Fruit fly (Drosophila melanogaster) whole organism, embryonic: ENCODE results near the gene Mer.
A peak's percentile ranks its signal among the peaks of the same experiment; 100 is the strongest.

ENCODE experiments used
- Atf6 ChIP-seq: fragments of 200-800 bp; sonication (Bioruptor generic); IDR thresholded peaks from 2 replicates; pipeline ENCODE4 v1.3.6; 2022; ENCODE audit warnings: missing biosample characterization, missing genetic modification characterization
- CG10267 ChIP-seq: fragments of 200-800 bp; sonication (Bioruptor generic); optimal IDR thresholded peaks from 2 replicates; lab custom pipeline; 2018; ENCODE audit warnings: missing biosample characterization, mild to moderate bottlenecking, missing genetic modification characterization, moderate library complexity
- CG12155 ChIP-seq: fragments of 200-800 bp; sonication (Bioruptor generic); optimal IDR thresholded peaks from 3 replicates; lab custom pipeline; 2016; ENCODE audit warnings: missing biosample characterization, missing genetic modification characterization
- CG14667 ChIP-seq: fragments of 200-800 bp; sonication (Bioruptor generic); IDR thresholded peaks from 2 replicates; pipeline ENCODE4 v1.3.6; 2022; ENCODE audit warnings: missing biosample characterization, missing genetic modification characterization
- CG14710 ChIP-seq: fragments of 200-800 bp; sonication (Bioruptor generic); optimal IDR thresholded peaks from 3 replicates; lab custom pipeline; 2019; ENCODE audit warnings: missing biosample characterization, mild to moderate bottlenecking, missing genetic modification characterization, moderate library complexity
- CG1603 ChIP-seq: fragments of 200-800 bp; sonication (Bioruptor generic); optimal IDR thresholded peaks from 2 replicates; lab custom pipeline; 2019; ENCODE audit warnings: missing biosample characterization, mild to moderate bottlenecking, missing genetic modification characterization, moderate library complexity
- CG17361 ChIP-seq: fragments of 200-800 bp; sonication (Bioruptor generic); IDR thresholded peaks from 3 replicates; pipeline ENCODE4 v1.3.6; 2022; ENCODE audit warnings: missing biosample characterization, missing genetic modification characterization
- CG2120 ChIP-seq: fragments of 200-800 bp; sonication (Bioruptor generic); optimal IDR thresholded peaks from 3 replicates; lab custom pipeline; 2016; ENCODE audit warnings: missing biosample characterization, missing genetic modification characterization
- CG30431 ChIP-seq: fragments of 200-800 bp; sonication (Bioruptor generic); optimal IDR thresholded peaks from 2 replicates; lab custom pipeline; 2017; ENCODE audit warnings: missing biosample characterization, missing genetic modification characterization
- CG4424 ChIP-seq: fragments of 200-800 bp; sonication (Bioruptor generic); optimal IDR thresholded peaks from 3 replicates; lab custom pipeline; 2016; ENCODE audit warnings: missing biosample characterization, missing genetic modification characterization
- CG6689 ChIP-seq: fragments of 200-800 bp; sonication (Bioruptor generic); IDR thresholded peaks from 2 replicates; pipeline ENCODE4 v1.3.6; 2022; ENCODE audit warnings: missing biosample characterization, missing genetic modification characterization
- CG7745 ChIP-seq: fragments of 200-800 bp; sonication (Bioruptor generic); optimal IDR thresholded peaks from 2 replicates; lab custom pipeline; 2018; ENCODE audit warnings: missing biosample characterization, mild to moderate bottlenecking, missing genetic modification characterization, moderate library complexity
- CG8765 ChIP-seq: fragments of 200-800 bp; sonication (Bioruptor generic); IDR thresholded peaks from 2 replicates; pipeline ENCODE4 v1.3.6; 2022; ENCODE audit warnings: missing biosample characterization, missing genetic modification characterization
- D19B ChIP-seq: fragments of 200-800 bp; sonication (Bioruptor generic); optimal IDR thresholded peaks from 2 replicates; lab custom pipeline; 2017; ENCODE audit warnings: missing biosample characterization, mild to moderate bottlenecking, missing genetic modification characterization
- Dek ChIP-seq: fragments of 200-800 bp; sonication (Bioruptor generic); optimal IDR thresholded peaks from 3 replicates; lab custom pipeline; 2019; ENCODE audit warnings: missing biosample characterization, mild to moderate bottlenecking, missing genetic modification characterization, moderate library complexity
- Doc3 ChIP-seq: fragments of 200-800 bp; sonication (Bioruptor generic); IDR thresholded peaks from 3 replicates; pipeline ENCODE4 v1.3.6; 2022; ENCODE audit warnings: missing biosample characterization, missing genetic modification characterization; ENCODE audit not compliant: partially characterized antibody
- E2f2 ChIP-seq: fragments of 200-800 bp; sonication (Bioruptor generic); IDR thresholded peaks from 2 replicates; pipeline ENCODE4 v1.3.6; 2022; ENCODE audit warnings: missing biosample characterization, missing genetic modification characterization
- Fer1 ChIP-seq: fragments of 200-800 bp; sonication (Bioruptor generic); optimal IDR thresholded peaks from 2 replicates; lab custom pipeline; 2017; ENCODE audit warnings: missing biosample characterization, mild to moderate bottlenecking, missing genetic modification characterization
- HLH54F ChIP-seq: fragments of 200-800 bp; sonication (Bioruptor generic); optimal IDR thresholded peaks from 3 replicates; lab custom pipeline; 2016; ENCODE audit warnings: missing biosample characterization, missing genetic modification characterization
- HmgZ ChIP-seq: fragments of 200-800 bp; sonication (Bioruptor generic); optimal IDR thresholded peaks from 2 replicates; lab custom pipeline; 2018; ENCODE audit warnings: missing biosample characterization, mild to moderate bottlenecking, missing genetic modification characterization
- Hmr ChIP-seq: fragments of 200-800 bp; sonication (Bioruptor generic); optimal IDR thresholded peaks from 3 replicates; lab custom pipeline; 2017; ENCODE audit warnings: mild to moderate bottlenecking, missing biosample characterization, missing genetic modification reagents, missing genetic modification characterization
- Hr51 ChIP-seq, 2 experiments: fragments of 200-800 bp; sonication (Bioruptor generic); optimal IDR thresholded peaks; 2 replicates in 1 of 2; 3 replicates in 1 of 2; lab custom pipeline; 2016 to 2018; ENCODE audit warnings: missing biosample characterization in 2 of 2, missing genetic modification characterization in 2 of 2, mild to moderate bottlenecking in 1 of 2, moderate library complexity in 1 of 2
- MBD-R2 ChIP-seq: fragments of 200-800 bp; sonication (Bioruptor generic); IDR thresholded peaks from 2 replicates; pipeline ENCODE4 v1.3.6; 2022; ENCODE audit warnings: missing biosample characterization, missing genetic modification characterization
- Max ChIP-seq: fragments of 200-800 bp; sonication (Bioruptor generic); optimal IDR thresholded peaks from 2 replicates; lab custom pipeline; 2016; ENCODE audit warnings: missing biosample characterization, mild to moderate bottlenecking, missing genetic modification characterization
- NFAT ChIP-seq: fragments of 200-800 bp; sonication (Bioruptor generic); IDR thresholded peaks from 2 replicates; pipeline ENCODE4 v1.3.6; 2022; ENCODE audit warnings: missing biosample characterization, missing genetic modification characterization
- Nf-YC ChIP-seq: fragments of 200-800 bp; optimal IDR thresholded peaks from 3 replicates; lab custom pipeline; 2019; ENCODE audit warnings: missing biosample characterization, mild to moderate bottlenecking, missing genetic modification characterization, moderate library complexity
- Pdp1 ChIP-seq, 2 experiments: fragments of 200-800 bp; sonication (Bioruptor generic); optimal IDR thresholded peaks; 3 replicates each; lab custom pipeline; 2016; ENCODE audit warnings: missing biosample characterization in 2 of 2, missing genetic modification characterization in 2 of 2, mild to moderate bottlenecking in 1 of 2, moderate library complexity in 1 of 2
- Six4 ChIP-seq: fragments of 200-800 bp; sonication (Bioruptor generic); optimal IDR thresholded peaks from 2 replicates; lab custom pipeline; 2016; ENCODE audit warnings: missing biosample characterization, missing genetic modification characterization
- Ssrp ChIP-seq: fragments of 200-800 bp; sonication (Bioruptor generic); optimal IDR thresholded peaks from 2 replicates; lab custom pipeline; 2018; ENCODE audit warnings: missing biosample characterization, mild to moderate bottlenecking, missing genetic modification characterization, moderate library complexity
- ato ChIP-seq: fragments of 200-800 bp; sonication (Bioruptor generic); IDR thresholded peaks from 2 replicates; pipeline ENCODE4 v1.3.6; 2022; ENCODE audit warnings: missing biosample characterization, missing genetic modification characterization; ENCODE audit not compliant: partially characterized antibody
- bsh ChIP-seq, 2 experiments: fragments of 200-800 bp; sonication (Bioruptor generic); optimal IDR thresholded peaks; 2 replicates each; lab custom pipeline; 2017 to 2018; ENCODE audit warnings: mild to moderate bottlenecking in 2 of 2, missing biosample characterization in 2 of 2, missing genetic modification characterization in 2 of 2, moderate library complexity in 1 of 2
- chinmo ChIP-seq: fragments of 200-800 bp; sonication (Bioruptor generic); IDR thresholded peaks from 4 replicates; pipeline ENCODE4 v1.3.6; 2022; ENCODE audit warnings: missing biosample characterization, missing genetic modification characterization; ENCODE audit not compliant: partially characterized antibody
- corto ChIP-seq: fragments of 200-800 bp; sonication (Bioruptor generic); optimal IDR thresholded peaks from 2 replicates; lab custom pipeline; 2016; ENCODE audit warnings: missing biosample characterization, mild to moderate bottlenecking, missing genetic modification characterization, moderate library complexity
- crol ChIP-seq: fragments of 200-800 bp; sonication (Bioruptor generic); IDR thresholded peaks from 2 replicates; pipeline ENCODE4 v1.3.6; 2022; ENCODE audit warnings: missing biosample characterization, missing genetic modification characterization
- emc ChIP-seq: fragments of 200-800 bp; sonication (Bioruptor generic); optimal IDR thresholded peaks from 2 replicates; lab custom pipeline; 2016; ENCODE audit warnings: missing biosample characterization, missing genetic modification characterization
- esg ChIP-seq: fragments of 200-800 bp; sonication (Bioruptor generic); conservative IDR thresholded peaks from 2 replicates; pipeline ENCODE4 v1.3.6; 2022; ENCODE audit warnings: missing biosample characterization, missing genetic modification characterization
- ewg ChIP-seq: fragments of 200-800 bp; sonication (Bioruptor generic); optimal IDR thresholded peaks from 3 replicates; lab custom pipeline; 2017; ENCODE audit warnings: mild to moderate bottlenecking, missing biosample characterization, missing genetic modification reagents, missing genetic modification characterization
- fd3F ChIP-seq: fragments of 200-800 bp; sonication (Bioruptor generic); optimal IDR thresholded peaks from 2 replicates; lab custom pipeline; 2018; ENCODE audit warnings: missing biosample characterization, mild to moderate bottlenecking, missing genetic modification characterization, moderate library complexity
- h ChIP-seq: fragments of >200 bp; optimal IDR thresholded peaks from 2 replicates; lab custom pipeline; 2017
- hkb ChIP-seq, 2 experiments: fragments of 200-800 bp in 1 of 2; fragments of >200 bp in 1 of 2; sonication (Bioruptor generic) in 1 of 2; IDR thresholded peaks in 1 of 2; optimal IDR thresholded peaks in 1 of 2; 2 replicates each; pipeline versions ENCODE4 v1.3.6 to Lab custom; 2017 to 2022; ENCODE audit warnings: missing biosample characterization in 1 of 2, missing genetic modification characterization in 1 of 2
- luna ChIP-seq: fragments of 200-800 bp; sonication (Bioruptor generic); optimal IDR thresholded peaks from 2 replicates; lab custom pipeline; 2016; ENCODE audit warnings: missing biosample characterization, missing genetic modification characterization
- nmo ChIP-seq: fragments of 200-800 bp; sonication (Bioruptor generic); optimal IDR thresholded peaks from 2 replicates; lab custom pipeline; 2018; ENCODE audit warnings: missing biosample characterization, mild to moderate bottlenecking, missing genetic modification characterization, moderate library complexity
- pb ChIP-seq: fragments of 200-800 bp; sonication (Bioruptor generic); optimal IDR thresholded peaks from 3 replicates; lab custom pipeline; 2016; ENCODE audit warnings: missing biosample characterization, missing genetic modification characterization
- phol ChIP-seq: fragments of 200-800 bp; sonication (Bioruptor generic); optimal IDR thresholded peaks from 3 replicates; lab custom pipeline; 2018; ENCODE audit warnings: missing biosample characterization, mild to moderate bottlenecking, missing genetic modification characterization, moderate library complexity
- sens ChIP-seq: fragments of 200-800 bp; sonication (Bioruptor generic); peaks from one replicate; lab custom pipeline; 2016; ENCODE audit warnings: missing biosample characterization, missing genetic modification characterization
- slbo ChIP-seq: fragments of 200-800 bp; sonication (Bioruptor generic); IDR thresholded peaks from 2 replicates; pipeline ENCODE4 v1.3.6; 2022; ENCODE audit warnings: missing biosample characterization, missing genetic modification characterization
- sob ChIP-seq: fragments of 200-800 bp; sonication (Bioruptor generic); IDR thresholded peaks from 2 replicates; pipeline ENCODE4 v1.3.6; 2022; ENCODE audit warnings: missing biosample characterization, missing genetic modification characterization
- tin ChIP-seq: fragments of 200-800 bp; sonication (Bioruptor generic); optimal IDR thresholded peaks from 3 replicates; lab custom pipeline; 2016; ENCODE audit warnings: missing biosample characterization, missing genetic modification characterization
- trem ChIP-seq: fragments of 200-800 bp; optimal IDR thresholded peaks from 3 replicates; lab custom pipeline; 2019; ENCODE audit warnings: missing biosample characterization, mild to moderate bottlenecking, missing genetic modification characterization, moderate library complexity
- z ChIP-seq: fragments of 200-800 bp; sonication (Bioruptor generic); IDR thresholded peaks from 3 replicates; pipeline ENCODE4 v1.3.6; 2022; ENCODE audit warnings: missing biosample characterization, missing genetic modification characterization

Gene Mer

dm6 chrX:19701611-19702010 lies 8.3 kb upstream of the Mer start, which contains the start of gene Tcs4 (continued):
- TF ChIP-seq bsh (GFP tag; optimal IDR thresholded peaks at IDR 0.05; lab: Kevin White, UChicago), result peak in 1 of 2 experiments; percentile 33
- 0 out of 3 replicates have a peak, but pooled peaks have one; percentile 33 for TF ChIP-seq CG17361 (GFP tag; lab: Robert Waterston, UW)
- peak; percentile 29 for TF ChIP-seq tin
- 0 out of 2 replicates have a peak, but pooled peaks have one; percentile 19 for TF ChIP-seq sob (GFP tag; lab: Robert Waterston, UW)
- TF ChIP-seq Atf6 (GFP tag; lab: Robert Waterston, UW), result no peak
- peak; percentile 5 for TF ChIP-seq Fer1
- TF ChIP-seq Dek (tag; lab: Kevin White, UChicago), result peak; percentile 15
- TF ChIP-seq Six4 (GFP tag; lab: Kevin White, UChicago), result no peak
- no peak for TF ChIP-seq CG12155 (GFP tag; lab: Kevin White, UChicago)
- peak; percentile 5 for TF ChIP-seq Ssrp (tag; lab: Kevin White, UChicago)
- no peak for TF ChIP-seq ewg (GFP tag; lab: Kevin White, UChicago)
- no peak for TF ChIP-seq pb (GFP tag; lab: Kevin White, UChicago)
- 0 out of 2 replicates have a peak, but pooled peaks have one; percentile 26 for TF ChIP-seq ato
- peak in 1 of 2 experiments; percentile 83 for TF ChIP-seq Pdp1 (GFP tag; optimal IDR thresholded peaks at IDR 0.05; lab: Kevin White, UChicago)
- TF ChIP-seq h, result no peak
- no peak for TF ChIP-seq CG6689 (GFP tag; lab: Robert Waterston, UW)
- TF ChIP-seq HmgZ (tag; lab: Kevin White, UChicago), result peak; percentile 21
- TF ChIP-seq D19B (GFP tag; lab: Kevin White, UChicago), result no peak
- TF ChIP-seq sens, result peak; percentile 62
- TF ChIP-seq E2f2, result peak; percentile 51
- no peak for TF ChIP-seq corto
- TF ChIP-seq trem (tag; lab: Kevin White, UChicago), result peak; percentile 43
- no peak for TF ChIP-seq CG14667 (GFP tag; lab: Robert Waterston, UW)
- TF ChIP-seq CG30431 (GFP tag; lab: Kevin White, UChicago), result no peak
- TF ChIP-seq CG8765, result no peak
- no peak for TF ChIP-seq emc (GFP tag; lab: Kevin White, UChicago)
- TF ChIP-seq phol, result peak; percentile 60
- no peak for TF ChIP-seq crol (GFP tag; lab: Robert Waterston, UW)
- TF ChIP-seq CG14710 (tag; lab: Kevin White, UChicago), result peak; percentile 49
- TF ChIP-seq chinmo (GFP tag; lab: Robert Waterston, UW), result peak; percentile 71; the same call in 2 of the 4 replicates
- TF ChIP-seq CG7745, result no peak
- TF ChIP-seq CG1603 (tag; lab: Kevin White, UChicago), result peak; percentile 29
- no peak for TF ChIP-seq luna (GFP tag; lab: Kevin White, UChicago)
- no peak for TF ChIP-seq Max (GFP tag; lab: Kevin White, UChicago)
- TF ChIP-seq Hmr, result no peak
- peak; percentile 16 for TF ChIP-seq CG2120 (GFP tag; lab: Kevin White, UChicago)
- TF ChIP-seq slbo (GFP tag; lab: Robert Waterston, UW), result peak; percentile 20; the same call in 1 of the 2 replicates
- no peak for TF ChIP-seq fd3F (GFP tag; lab: Kevin White, UChicago)
- TF ChIP-seq Hr51 (GFP tag; optimal IDR thresholded peaks at IDR 0.05; lab: Kevin White, UChicago), result no peak
- TF ChIP-seq esg, result no peak
- TF ChIP-seq HLH54F (GFP tag; lab: Kevin White, UChicago), result no peak
- TF ChIP-seq nmo (GFP tag; lab: Kevin White, UChicago), result peak; percentile 48
- 0 out of 3 replicates have a peak, but pooled peaks have one; percentile 48 for TF ChIP-seq Doc3 (GFP tag; lab: Robert Waterston, UW)
- no peak for TF ChIP-seq z (GFP tag; lab: Robert Waterston, UW)
- TF ChIP-seq Nf-YC (tag; lab: Kevin White, UChicago), result peak; percentile 19
- TF ChIP-seq hkb (optimal IDR thresholded peaks at IDR 0.05; lab: Kevin White, UChicago), result no peak
- TF ChIP-seq hkb (GFP tag; IDR thresholded peaks at IDR 0.05; lab: Robert Waterston, UW), result no peak
- peak; percentile 10 for TF ChIP-seq CG4424 (GFP tag; lab: Kevin White, UChicago)
- TF ChIP-seq NFAT (GFP tag; lab: Robert Waterston, UW), result no peak
- TF ChIP-seq CG10267 (tag; lab: Kevin White, UChicago), result peak; percentile 56
- TF ChIP-seq MBD-R2, result peak; percentile 82
